Fruit fly (Drosophila melanogaster): ENCODE data around the gene Nhe2.

dm6 chr2L:21108759-21109282, 4.5 kb downstream of the Nhe2 start:
- TF ChIP-seq usp (GFP tag; optimal IDR thresholded peaks at IDR 0.05), result no peak
- no peak for TF ChIP-seq EcR (GFP tag; optimal IDR thresholded peaks at IDR 0.05)
- TF ChIP-seq psq (optimal IDR thresholded peaks at IDR 0.05), result no peak
- no peak for TF ChIP-seq pan (optimal IDR thresholded peaks at IDR 0.05)
- TF ChIP-seq CG8478 (optimal IDR thresholded peaks at IDR 0.05), result no peak
- TF ChIP-seq Dll (optimal IDR thresholded peaks at IDR 0.05), result no peak

All from whole organism.